Fruit fly (Drosophila melanogaster): ENCODE measurements around the gene Dph1.

The Dph1 gene

DNA sequence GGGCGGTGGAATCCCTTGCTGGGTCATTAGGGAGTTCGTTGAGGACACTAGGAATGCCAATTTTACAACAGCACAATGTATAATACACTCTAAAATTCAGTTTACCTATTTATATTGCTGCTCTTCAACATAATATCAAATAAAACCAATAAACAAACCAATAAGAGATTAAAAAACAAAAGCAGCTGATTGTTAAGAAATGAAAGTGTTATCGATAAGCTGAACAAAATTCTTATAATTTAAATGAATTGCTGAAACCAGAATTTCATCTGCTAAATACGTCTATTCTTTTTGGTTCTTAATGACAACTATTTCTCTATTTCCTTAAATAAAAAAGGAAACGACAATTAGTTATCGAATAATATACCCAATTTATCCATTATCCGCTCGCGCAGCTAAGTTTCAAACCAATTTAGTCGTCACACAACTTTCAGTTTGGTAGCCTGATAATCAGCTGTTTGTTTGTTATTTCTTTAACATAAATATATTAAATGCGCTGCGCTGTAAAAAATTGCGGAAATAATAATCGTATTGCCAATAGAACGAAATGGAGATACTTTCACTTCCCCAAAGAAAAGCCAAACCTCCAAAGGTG is 5.5 kb downstream of the Dph1 start, which contains the start of the genes Pldn and CG14135 (continued):
- TF ChIP-seq sd (tag; optimal IDR thresholded peaks at IDR 0.05) (peak; percentile 33), CG15269 (tag; optimal IDR thresholded peaks at IDR 0.05) (no peak), Dip3 (GFP tag; optimal IDR thresholded peaks at IDR 0.05) (no peak), eyg (GFP tag; optimal IDR thresholded peaks at IDR 0.05) (no peak), fru (optimal IDR thresholded peaks at IDR 0.05) (no peak), CG12769 (tag; optimal IDR thresholded peaks at IDR 0.05) (no peak), lbe (GFP tag; optimal IDR thresholded peaks at IDR 0.05) (peak; percentile 25), pan (optimal IDR thresholded peaks at IDR 0.05) (no peak), pan (GFP tag; optimal IDR thresholded peaks at IDR 0.05 in 1 of 2, IDR thresholded peaks at IDR 0.05 in 1 of 2) (no peak), CG10209 (GFP tag; optimal IDR thresholded peaks at IDR 0.05) (no peak), ERR (GFP tag; optimal IDR thresholded peaks at IDR 0.05) (no peak), CG1603 (tag; optimal IDR thresholded peaks at IDR 0.05) (peak; percentile 49), CG1792 (GFP tag; optimal IDR thresholded peaks at IDR 0.05) (no peak), CG7839 (tag; optimal IDR thresholded peaks at IDR 0.05) (no peak), disco-r (GFP tag; optimal IDR thresholded peaks at IDR 0.05) (no peak), Lpt (GFP tag; optimal IDR thresholded peaks at IDR 0.05) (no peak), gce (GFP tag; IDR thresholded peaks at IDR 0.05) (no peak), CG4730 (GFP tag; IDR thresholded peaks at IDR 0.05) (no peak), crc (GFP tag; optimal IDR thresholded peaks at IDR 0.05) (no peak), bowl (GFP tag; IDR thresholded peaks at IDR 0.05) (no peak), ato (GFP tag; IDR thresholded peaks at IDR 0.05; ENCODE audit: partially characterized antibody) (no peak), Deaf1 (tag; optimal IDR thresholded peaks at IDR 0.05) (no peak), Blimp-1 (GFP tag; optimal IDR thresholded peaks at IDR 0.05) (peak; percentile 36), CG1647 (GFP tag; optimal IDR thresholded peaks at IDR 0.05) (no peak), Max (GFP tag; optimal IDR thresholded peaks at IDR 0.05) (no peak), CG2678 (tag; optimal IDR thresholded peaks at IDR 0.05) (no peak), CG7928 (GFP tag; optimal IDR thresholded peaks at IDR 0.05) (no peak), CG6791 (GFP tag; IDR thresholded peaks at IDR 0.05; ENCODE audit: partially characterized antibody) (peak; percentile 27; the same call in 1 of the 3 replicates), CTCF (GFP tag; optimal IDR thresholded peaks at IDR 0.05) (peak; percentile 64), sc (optimal IDR thresholded peaks at IDR 0.05) (no peak), sc (GFP tag; optimal IDR thresholded peaks at IDR 0.05) (no peak), CG4282 (GFP tag; optimal IDR thresholded peaks at IDR 0.05) (no peak), CG31224 (GFP tag; IDR thresholded peaks at IDR 0.05) (no peak), Gug (GFP tag; IDR thresholded peaks at IDR 0.05) (no peak), nau (GFP tag; optimal IDR thresholded peaks at IDR 0.05) (no peak), CG34224 (GFP tag; IDR thresholded peaks at IDR 0.05; ENCODE audit: partially characterized antibody) (0 out of 3 replicates have a peak, but pooled peaks have one; percentile 36), CoRest (tag; optimal IDR thresholded peaks at IDR 0.05) (no peak), Myb (GFP tag; optimal IDR thresholded peaks at IDR 0.05) (no peak), MESR4 (GFP tag; optimal IDR thresholded peaks at IDR 0.05) (peak; percentile 29), otp (GFP tag; IDR thresholded peaks at IDR 0.05) (no peak), CG10959 (GFP tag; IDR thresholded peaks at IDR 0.05) (no peak), Ets65A (GFP tag) (no peak), Nf-YC (tag; optimal IDR thresholded peaks at IDR 0.05) (peak; percentile 22), so (GFP tag; IDR thresholded peaks at IDR 0.05) (no peak), gsb-n (tag; optimal IDR thresholded peaks at IDR 0.05) (peak; percentile 14), dm (GFP tag; optimal IDR thresholded peaks at IDR 0.05) (no peak), rib (GFP tag; IDR thresholded peaks at IDR 0.05) (no peak), CG8089 (GFP tag; optimal IDR thresholded peaks at IDR 0.05) (no peak), shn (GFP tag; optimal IDR thresholded peaks at IDR 0.05) (no peak), Trl (optimal IDR thresholded peaks at IDR 0.05) (no peak), Trl (GFP tag; optimal IDR thresholded peaks at IDR 0.05) (no peak), wek (GFP tag; optimal IDR thresholded peaks at IDR 0.05) (no peak), CG30431 (GFP tag; optimal IDR thresholded peaks at IDR 0.05) (no peak)

Data from whole organism, embryonic.